Worm (Caenorhabditis elegans) whole organism, young adult: ENCODE results near the gene sra-12.

Experiments used
- B0261.1 ChIP-seq: sonication (generic microtip); optimal IDR thresholded peaks from 2 replicates; lab custom pipeline; 2016; ENCODE audit warnings: mild to moderate bottlenecking, missing genetic modification characterization, moderate library complexity, missing compliant biosample characterization
- D2030.7 ChIP-seq: fragments of 200-800 bp; sonication (Bioruptor generic); IDR thresholded peaks from 2 replicates; pipeline ENCODE4 v1.3.6; 2022; ENCODE audit warnings: missing genetic modification reagents, missing genetic modification characterization, missing compliant biosample characterization
- F10E7.11 ChIP-seq: sonication (generic microtip); optimal IDR thresholded peaks from 2 replicates; lab custom pipeline; 2017; ENCODE audit warnings: mild to moderate bottlenecking, missing genetic modification characterization, moderate library complexity, missing compliant biosample characterization
- F33H1.4 ChIP-seq: fragments of 200-800 bp; sonication (Bioruptor generic); IDR thresholded peaks from 2 replicates; pipeline ENCODE4 v1.3.6; 2022; ENCODE audit warnings: missing genetic modification reagents, missing genetic modification characterization, missing compliant biosample characterization
- F39B2.1 ChIP-seq: fragments of 200-800 bp; sonication (Bioruptor generic); IDR thresholded peaks from 2 replicates; pipeline ENCODE4 v1.3.6; 2022; ENCODE audit warnings: missing genetic modification reagents, missing genetic modification characterization, missing compliant biosample characterization
- F49E8.2 ChIP-seq: sonication (generic microtip); optimal IDR thresholded peaks from 3 replicates; lab custom pipeline; 2017; ENCODE audit warnings: missing genetic modification characterization, mild to moderate bottlenecking, missing compliant biosample characterization, antibody characterized with exemption, moderate library complexity; ENCODE audit not compliant: insufficient read depth
- F57A8.1 ChIP-seq: fragments of 200-800 bp; sonication (Bioruptor generic); optimal IDR thresholded peaks from 2 replicates; lab custom pipeline; 2018; ENCODE audit warnings: mild to moderate bottlenecking, missing genetic modification characterization, moderate library complexity, missing compliant biosample characterization
- K12H6.12 ChIP-seq: fragments of 200-800 bp; sonication (Bioruptor generic); optimal IDR thresholded peaks from 2 replicates; lab custom pipeline; 2018; ENCODE audit warnings: mild to moderate bottlenecking, missing genetic modification characterization, missing compliant biosample characterization
- Y67H2A.10 ChIP-seq: fragments of 200-800 bp; sonication (Bioruptor generic); conservative IDR thresholded peaks from 2 replicates; pipeline ENCODE4 v1.3.6; 2022; ENCODE audit warnings: missing genetic modification reagents, missing genetic modification characterization, missing compliant biosample characterization
- Y95B8A.8 ChIP-seq: fragments of 200-800 bp; sonication (Bioruptor generic); IDR thresholded peaks from 2 replicates; pipeline ENCODE4 v1.3.6; 2022; ENCODE audit warnings: missing genetic modification reagents, missing genetic modification characterization, missing compliant biosample characterization
- atf-7 ChIP-seq: sonication (generic microtip); optimal IDR thresholded peaks from 2 replicates; lab custom pipeline; 2017; ENCODE audit warnings: mild to moderate bottlenecking, missing genetic modification characterization, missing compliant biosample characterization
- athp-1 ChIP-seq: sonication (generic microtip); optimal IDR thresholded peaks from 2 replicates; lab custom pipeline; 2017; ENCODE audit warnings: mild to moderate bottlenecking, missing genetic modification characterization, missing compliant biosample characterization
- attf-3 ChIP-seq: fragments of 200-800 bp; sonication (Bioruptor generic); conservative IDR thresholded peaks from 2 replicates; pipeline ENCODE4 v1.3.6; 2022; ENCODE audit warnings: missing genetic modification reagents, missing genetic modification characterization, missing compliant biosample characterization
- ceh-58 ChIP-seq: fragments of 200-800 bp; sonication (Bioruptor generic); IDR thresholded peaks from 2 replicates; pipeline ENCODE4 v1.3.6; 2022; ENCODE audit warnings: missing genetic modification characterization, missing compliant biosample characterization
- ceh-91 ChIP-seq: fragments of 200-800 bp; sonication (Bioruptor generic); IDR thresholded peaks from 2 replicates; pipeline ENCODE4 v1.3.6; 2022; ENCODE audit warnings: missing genetic modification reagents, missing genetic modification characterization, missing compliant biosample characterization
- chd-7 ChIP-seq: sonication (generic microtip); optimal IDR thresholded peaks from 2 replicates; lab custom pipeline; 2016; ENCODE audit warnings: mild to moderate bottlenecking, missing genetic modification characterization, moderate library complexity, missing compliant biosample characterization
- dox-1 ChIP-seq: fragments of 200-800 bp; sonication (Bioruptor generic); IDR thresholded peaks from 2 replicates; pipeline ENCODE4 v1.3.6; 2022; ENCODE audit warnings: missing genetic modification reagents, missing genetic modification characterization, missing compliant biosample characterization
- dpff-1 ChIP-seq: sonication (generic microtip); optimal IDR thresholded peaks from 2 replicates; lab custom pipeline; 2017; ENCODE audit warnings: mild to moderate bottlenecking, missing genetic modification characterization, missing compliant biosample characterization
- dpl-1 ChIP-seq: fragments of 150-350 bp; optimal IDR thresholded peaks from 2 replicates; lab custom pipeline; 2014; ENCODE audit warnings: missing biosample characterization, missing genetic modification reagents, missing genetic modification characterization
- efl-1 ChIP-seq: fragments of 150-350 bp; optimal IDR thresholded peaks from 2 replicates; lab custom pipeline; 2014; ENCODE audit warnings: missing biosample characterization, missing genetic modification reagents, missing genetic modification characterization
- fkh-3 ChIP-seq: sonication (generic microtip); optimal IDR thresholded peaks from 2 replicates; lab custom pipeline; 2016; ENCODE audit warnings: mild to moderate bottlenecking, missing genetic modification characterization, missing compliant biosample characterization
- gei-17 ChIP-seq: fragments of 200-800 bp; sonication (Bioruptor generic); optimal IDR thresholded peaks from 2 replicates; lab custom pipeline; 2018; ENCODE audit warnings: mild to moderate bottlenecking, missing genetic modification characterization, missing compliant biosample characterization
- hmg-1.2 ChIP-seq: fragments of 200-800 bp; sonication (Bioruptor generic); IDR thresholded peaks from 2 replicates; pipeline ENCODE4 v1.3.6; 2022; ENCODE audit warnings: missing genetic modification reagents, missing genetic modification characterization, missing compliant biosample characterization
- hsf-1 ChIP-seq: fragments of 200-800 bp; sonication (Bioruptor generic); IDR thresholded peaks from 2 replicates; pipeline ENCODE4 v1.3.6; 2022; ENCODE audit warnings: missing genetic modification reagents, missing genetic modification characterization, missing compliant biosample characterization
- let-607 ChIP-seq, 2 experiments: fragments of 200-800 bp in 1 of 2; sonication (Bioruptor generic) in 1 of 2; sonication (generic microtip) in 1 of 2; optimal IDR thresholded peaks; 2 replicates each; lab custom pipeline; 2016 to 2018; ENCODE audit warnings: mild to moderate bottlenecking in 2 of 2, missing compliant biosample characterization in 2 of 2, missing genetic modification characterization in 2 of 2, moderate library complexity in 2 of 2, missing genotype in 1 of 2
- lin-40 ChIP-seq: sonication (generic microtip); optimal IDR thresholded peaks from 2 replicates; lab custom pipeline; 2016; ENCODE audit warnings: missing genetic modification characterization, mild to moderate bottlenecking, missing compliant biosample characterization, missing genotype, missing genetic modification reagents
- lin-54 ChIP-seq: fragments of 200-800 bp; sonication (Bioruptor generic); optimal IDR thresholded peaks from 2 replicates; lab custom pipeline; 2018; ENCODE audit warnings: mild to moderate bottlenecking, missing genetic modification characterization, missing compliant biosample characterization
- lsl-1 ChIP-seq: fragments of 200-800 bp; sonication (Bioruptor generic); optimal IDR thresholded peaks from 2 replicates; lab custom pipeline; 2018; ENCODE audit warnings: mild to moderate bottlenecking, missing genetic modification characterization, moderate library complexity, missing compliant biosample characterization
- madf-6 ChIP-seq: fragments of 200-800 bp; sonication (Bioruptor generic); IDR thresholded peaks from 2 replicates; pipeline ENCODE4 v1.3.6; 2022; ENCODE audit warnings: missing genetic modification reagents, missing genetic modification characterization, missing compliant biosample characterization
- madf-8 ChIP-seq: fragments of 200-800 bp; sonication (Bioruptor generic); conservative IDR thresholded peaks from 2 replicates; pipeline ENCODE4 v1.3.6; 2022; ENCODE audit warnings: missing genetic modification reagents, missing genetic modification characterization, missing compliant biosample characterization
- mcd-1 ChIP-seq: fragments of 200-800 bp; sonication (Bioruptor generic); IDR thresholded peaks from 2 replicates; pipeline ENCODE4 v1.3.6; 2022; ENCODE audit warnings: missing genetic modification reagents, missing genetic modification characterization, missing compliant biosample characterization
- pbrm-1 ChIP-seq: fragments of 200-800 bp; sonication (Bioruptor generic); IDR thresholded peaks from 2 replicates; pipeline ENCODE4 v1.3.6; 2022; ENCODE audit warnings: missing genetic modification reagents, missing genetic modification characterization, missing compliant biosample characterization
- pha-4 ChIP-seq: fragments of 150-350 bp; sonication (generic microtip); optimal IDR thresholded peaks from 2 replicates; lab custom pipeline; 2014; ENCODE audit warnings: missing biosample characterization, missing genetic modification reagents, missing genetic modification characterization
- rcor-1 ChIP-seq: fragments of 200-800 bp; sonication (Bioruptor generic); IDR thresholded peaks from 2 replicates; pipeline ENCODE4 v1.3.6; 2022; ENCODE audit warnings: missing genetic modification reagents, missing genetic modification characterization, missing compliant biosample characterization
- snpc-3.4 ChIP-seq: sonication (generic microtip); optimal IDR thresholded peaks from 2 replicates; lab custom pipeline; 2017; ENCODE audit warnings: missing genetic modification characterization, mild to moderate bottlenecking, missing compliant biosample characterization, antibody characterized with exemption, moderate library complexity, missing genotype, missing genetic modification reagents
- snpc-4 ChIP-seq, 5 experiments: fragments of 150-350 bp in 1 of 5; sonication (generic microtip) in 4 of 5; optimal IDR thresholded peaks; 2 replicates each; lab custom pipeline; 2014 to 2018; ENCODE audit warnings: missing genetic modification characterization in 5 of 5, missing biosample characterization in 3 of 5, antibody characterized with exemption in 2 of 5, mild to moderate bottlenecking in 2 of 5, missing compliant biosample characterization in 2 of 5, missing genotype in 2 of 5, moderate library complexity in 2 of 5, missing genetic modification reagents in 1 of 5
- xnd-1 ChIP-seq: sonication (generic microtip); optimal IDR thresholded peaks from 2 replicates; lab custom pipeline; 2016; ENCODE audit warnings: missing genotype, missing genetic modification reagents, missing genetic modification characterization, missing compliant biosample characterization
- zfh-2 ChIP-seq: fragments of 200-800 bp; sonication (Bioruptor generic); conservative IDR thresholded peaks from 2 replicates; pipeline ENCODE4 v1.3.6; 2022; ENCODE audit warnings: missing genetic modification reagents, missing genetic modification characterization, missing compliant biosample characterization
- zim-3 ChIP-seq: sonication (generic microtip); optimal IDR thresholded peaks from 2 replicates; lab custom pipeline; 2017; ENCODE audit warnings: mild to moderate bottlenecking, missing genetic modification characterization, moderate library complexity, missing compliant biosample characterization
- ztf-28 ChIP-seq: fragments of 200-800 bp; sonication (Bioruptor generic); IDR thresholded peaks from 2 replicates; pipeline ENCODE4 v1.3.6; 2022; ENCODE audit warnings: missing genetic modification reagents, missing genetic modification characterization, missing compliant biosample characterization
- ztf-6 ChIP-seq: fragments of 200-800 bp; sonication (Bioruptor generic); IDR thresholded peaks from 2 replicates; pipeline ENCODE4 v1.3.6; 2022; ENCODE audit warnings: missing genetic modification reagents, missing genetic modification characterization, missing compliant biosample characterization

The sra-12 gene

ce11 chrII:10867219-10867618 is 37.1 kb downstream of the sra-12 start (continued):
- TF ChIP-seq K12H6.12 (tag; lab: Kevin White, UChicago) (no peak), madf-6 (GFP tag; lab: Robert Waterston, UW) (no peak), ztf-6 (no peak), rcor-1 (no peak), lin-54 (GFP tag; lab: Kevin White, UChicago) (peak; percentile 20), mcd-1 (no peak), F39B2.1 (GFP tag; lab: Robert Waterston, UW) (no peak), zfh-2 (GFP tag; lab: Robert Waterston, UW) (no peak), pbrm-1 (GFP tag; lab: Robert Waterston, UW) (no peak), gei-17 (no peak), attf-3 (no peak), zim-3 (tag; lab: Kevin White, UChicago) (no peak), F57A8.1 (GFP tag; lab: Kevin White, UChicago) (no peak), F49E8.2 (tag; lab: Kevin White, UChicago) (no peak)

DNA sequence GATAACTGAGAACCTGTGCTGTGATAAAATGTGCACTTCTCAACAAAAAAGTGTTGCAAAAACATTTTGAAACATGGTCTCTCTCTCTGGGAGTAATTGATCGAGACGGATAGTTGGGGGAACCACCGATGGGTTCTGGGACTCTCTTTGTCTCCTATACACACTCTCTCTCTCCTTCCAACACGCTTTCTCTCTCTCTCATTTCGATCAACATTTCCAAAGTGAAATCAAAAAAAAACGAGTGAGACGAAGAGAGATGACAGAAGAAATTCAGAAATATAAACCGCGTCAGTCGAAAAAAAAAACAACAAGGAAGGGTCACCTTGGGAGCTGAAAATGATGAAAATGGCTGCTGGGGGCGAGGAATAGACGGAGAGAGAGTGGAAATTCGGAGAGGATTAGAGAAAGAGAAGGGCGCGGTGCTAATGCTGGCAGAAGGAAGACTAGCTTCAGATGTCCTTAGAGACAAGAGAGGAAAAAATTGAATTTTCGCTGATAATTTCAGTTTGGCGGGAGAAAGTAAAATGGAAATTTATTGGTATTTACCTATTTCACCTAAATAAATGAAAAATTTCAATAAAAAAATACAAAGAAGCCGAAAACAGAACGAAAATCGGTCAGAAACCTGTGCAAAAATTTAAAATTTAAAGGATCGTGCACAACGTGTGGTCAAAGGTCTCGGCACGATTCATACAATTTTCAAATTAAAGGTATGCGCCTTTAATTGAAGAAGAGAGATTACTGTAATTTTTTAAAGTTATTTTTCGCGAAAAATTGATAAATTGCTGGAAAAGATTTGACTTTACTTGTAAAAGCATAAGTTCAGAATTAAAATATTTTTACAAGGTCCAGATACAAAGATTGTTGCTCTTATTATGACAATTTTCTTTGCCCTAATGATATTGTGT is 41.3 kb downstream of the sra-12 start:
- peak; percentile 40; the same call in 1 of the 2 replicates for TF ChIP-seq D2030.7 (GFP tag; lab: Robert Waterston, UW)
- no peak for TF ChIP-seq B0261.1 (tag; lab: Kevin White, UChicago)
- peak; percentile 54 for TF ChIP-seq snpc-3.4 (tag; lab: Kevin White, UChicago)
- peak; percentile 77 for TF ChIP-seq xnd-1 (tag; lab: Kevin White, UChicago)
- TF ChIP-seq pbrm-1 (GFP tag; lab: Robert Waterston, UW), result peak; percentile 20; the same call in 1 of the 2 replicates
- peak; percentile 4 for TF ChIP-seq lin-40 (tag; lab: Kevin White, UChicago)
- TF ChIP-seq efl-1 (GFP tag; lab: Kevin White, UChicago), result peak; percentile 46
- peak; percentile 87 for TF ChIP-seq lsl-1 (GFP tag; lab: Kevin White, UChicago)
- TF ChIP-seq fkh-3, result no peak
- no peak for TF ChIP-seq snpc-4 (GFP tag; optimal IDR thresholded peaks at IDR 0.05; lab: Kevin White, UChicago)
- TF ChIP-seq snpc-4 (tag; optimal IDR thresholded peaks at IDR 0.05; lab: Kevin White, UChicago), result peak in 1 of 4 experiments; percentile 13
- peak; percentile 39; the same call in 1 of the 2 replicates for TF ChIP-seq zfh-2 (GFP tag; lab: Robert Waterston, UW)
- TF ChIP-seq dox-1, result no peak
- TF ChIP-seq Y95B8A.8 (GFP tag; lab: Robert Waterston, UW), result peak; percentile 35; the same call in 1 of the 2 replicates
- peak; percentile 4; the same call in 1 of the 2 replicates for TF ChIP-seq hmg-1.2 (GFP tag; lab: Robert Waterston, UW)
- TF ChIP-seq ceh-91 (GFP tag; lab: Robert Waterston, UW), result 0 out of 2 replicates have a peak, but pooled peaks have one; percentile 40
- TF ChIP-seq F33H1.4, result peak; percentile 87
- TF ChIP-seq madf-6 (GFP tag; lab: Robert Waterston, UW), result peak; percentile 84
- no peak for TF ChIP-seq attf-3
- no peak for TF ChIP-seq ztf-28 (GFP tag; lab: Robert Waterston, UW)
- TF ChIP-seq dpl-1 (GFP tag; lab: Kevin White, UChicago), result peak; percentile 16
- peak; percentile 57 for TF ChIP-seq madf-8

ce11 chrII:10861723-10862486 is 42.4 kb downstream of the sra-12 start:
- no peak for TF ChIP-seq athp-1 (tag; lab: Kevin White, UChicago)
- no peak for TF ChIP-seq efl-1 (GFP tag; lab: Kevin White, UChicago)
- no peak for TF ChIP-seq D2030.7 (GFP tag; lab: Robert Waterston, UW)
- 0 out of 2 replicates have a peak, but pooled peaks have one; percentile 24 for TF ChIP-seq attf-3
- TF ChIP-seq lin-40 (tag; lab: Kevin White, UChicago), result peak; percentile 10
- TF ChIP-seq F10E7.11, result no peak
- no peak for TF ChIP-seq ceh-58 (GFP tag; lab: Robert Waterston, UW)
- TF ChIP-seq pha-4 (tag; lab: Kevin White, UChicago), result no peak
- no peak for TF ChIP-seq dpff-1 (tag; lab: Kevin White, UChicago)
- 0 out of 2 replicates have a peak, but pooled peaks have one; percentile 19 for TF ChIP-seq hsf-1 (GFP tag; lab: Robert Waterston, UW)
- TF ChIP-seq chd-7 (tag; lab: Kevin White, UChicago), result peak; percentile 13
- no peak for TF ChIP-seq Y67H2A.10 (GFP tag; lab: Robert Waterston, UW)
- peak in 1 of 2 experiments; percentile 80 for TF ChIP-seq let-607 (tag; optimal IDR thresholded peaks at IDR 0.05; lab: Kevin White, UChicago)
- peak; percentile 28 for TF ChIP-seq atf-7 (tag; lab: Kevin White, UChicago)
